Worm (Caenorhabditis elegans) whole organism, L2 larva: ENCODE measurements around the gene meg-2.

Source experiments
- R02D3.7 ChIP-seq: fragments of 150-350 bp; optimal IDR thresholded peaks from 2 replicates; lab custom pipeline; 2014; ENCODE audit warnings: missing biosample characterization, missing genetic modification characterization
- ama-1 ChIP-seq: fragments of 150-350 bp; optimal IDR thresholded peaks from 2 replicates; lab custom pipeline; 2018; ENCODE audit warnings: inconsistent platforms
- ceh-16 ChIP-seq: fragments of 150-350 bp; optimal IDR thresholded peaks from 2 replicates; lab custom pipeline; 2014; ENCODE audit warnings: missing biosample characterization, missing genetic modification characterization
- nhr-12 ChIP-seq: fragments of 150-350 bp; optimal IDR thresholded peaks from 2 replicates; lab custom pipeline; 2014; ENCODE audit warnings: missing biosample characterization, missing genetic modification characterization
- nhr-23 ChIP-seq: fragments of 150-350 bp; optimal IDR thresholded peaks from 2 replicates; lab custom pipeline; 2014; ENCODE audit warnings: missing biosample characterization, missing genetic modification reagents, missing genetic modification characterization
- nhr-237 ChIP-seq: fragments of 150-350 bp; optimal IDR thresholded peaks from 2 replicates; lab custom pipeline; 2014; ENCODE audit warnings: missing biosample characterization, missing genetic modification characterization
- nhr-6 ChIP-seq: fragments of 150-350 bp; optimal IDR thresholded peaks from 2 replicates; lab custom pipeline; 2014; ENCODE audit warnings: missing biosample characterization, missing genetic modification characterization
- unc-39 ChIP-seq: fragments of 150-350 bp; optimal IDR thresholded peaks from 2 replicates; lab custom pipeline; 2014; ENCODE audit warnings: missing biosample characterization, missing genetic modification characterization
- unc-55 ChIP-seq: fragments of 150-350 bp; sonication (generic microtip); optimal IDR thresholded peaks from 3 replicates; lab custom pipeline; 2014; ENCODE audit warnings: missing biosample characterization, missing genetic modification reagents, missing genetic modification characterization
- unc-62 ChIP-seq: fragments of 150-350 bp; optimal IDR thresholded peaks from 2 replicates; lab custom pipeline; 2014; ENCODE audit warnings: missing biosample characterization, missing genetic modification reagents, missing genetic modification characterization

- no peak for TF ChIP-seq nhr-12
- no peak for TF ChIP-seq ceh-16
- no peak for TF ChIP-seq unc-62 (GFP tag; lab: Kevin White, UChicago)
- no peak for TF ChIP-seq nhr-23 (tag; lab: Kevin White, UChicago)
- no peak for TF ChIP-seq unc-55 (GFP tag; lab: Kevin White, UChicago)
- TF ChIP-seq nhr-237 = no peak
- TF ChIP-seq ama-1 (lab: Kevin White, UChicago) = no peak
- no peak for TF ChIP-seq R02D3.7
- no peak for TF ChIP-seq unc-39 (tag; lab: Kevin White, UChicago)
- TF ChIP-seq nhr-6 (tag; lab: Kevin White, UChicago) = no peak
Measured at ce11 chrX:13968292-13968691, 42.4 kb upstream of the meg-2 start, which contains the start of gene pqn-39.
